Fruit fly (Drosophila melanogaster) whole organism, embryonic: ENCODE data around the gene CG18269.

Experiments used
- Asciz ChIP-seq: fragments of 200-800 bp; sonication (Bioruptor generic); optimal IDR thresholded peaks from 2 replicates; lab custom pipeline; 2017; ENCODE audit warnings: missing biosample characterization, mild to moderate bottlenecking, missing genetic modification characterization, missing genetic modification reagents
- CG11456 ChIP-seq: fragments of 200-800 bp; sonication (Bioruptor generic); IDR thresholded peaks from 3 replicates; pipeline ENCODE4 v1.3.6; 2022; ENCODE audit warnings: missing biosample characterization, missing genetic modification characterization
- CG11695 ChIP-seq: fragments of 200-800 bp; sonication (Bioruptor generic); IDR thresholded peaks from 3 replicates; pipeline ENCODE4 v1.3.6; 2022; ENCODE audit warnings: missing biosample characterization, missing genetic modification characterization
- CG12219 ChIP-seq: fragments of 200-800 bp; sonication (Bioruptor generic); optimal IDR thresholded peaks from 3 replicates; lab custom pipeline; 2018; ENCODE audit warnings: missing biosample characterization, mild to moderate bottlenecking, missing genetic modification characterization
- CG13287 ChIP-seq: fragments of 200-800 bp; sonication (Bioruptor generic); IDR thresholded peaks from 2 replicates; pipeline ENCODE4 v1.3.6; 2022; ENCODE audit warnings: missing biosample characterization, missing genetic modification characterization; ENCODE audit not compliant: partially characterized antibody
- CG14014 ChIP-seq: fragments of 200-800 bp; sonication (Bioruptor generic); IDR thresholded peaks from 2 replicates; pipeline ENCODE4 v1.3.6; 2022; ENCODE audit warnings: missing biosample characterization, missing genetic modification characterization
- CG2889 ChIP-seq: fragments of 200-800 bp; sonication (Bioruptor generic); IDR thresholded peaks from 3 replicates; pipeline ENCODE4 v1.3.6; 2022; ENCODE audit warnings: missing biosample characterization, missing genetic modification characterization
- CG32767 ChIP-seq: fragments of 200-800 bp; sonication (Bioruptor generic); IDR thresholded peaks from 2 replicates; pipeline ENCODE4 v1.3.6; 2022; ENCODE audit warnings: missing biosample characterization, missing genetic modification characterization
- CG34224 ChIP-seq: fragments of 200-800 bp; sonication (Bioruptor generic); IDR thresholded peaks from 3 replicates; pipeline ENCODE4 v1.3.6; 2022; ENCODE audit warnings: missing biosample characterization, missing genetic modification characterization; ENCODE audit not compliant: partially characterized antibody
- CG4820 ChIP-seq: fragments of 200-800 bp; sonication (Bioruptor generic); optimal IDR thresholded peaks from 3 replicates; lab custom pipeline; 2016; ENCODE audit warnings: missing biosample characterization, missing genetic modification characterization
- CG5180 ChIP-seq: fragments of 200-800 bp; sonication (Bioruptor generic); optimal IDR thresholded peaks from 3 replicates; lab custom pipeline; 2017; ENCODE audit warnings: missing biosample characterization, missing genetic modification characterization, mild to moderate bottlenecking, moderate library complexity, missing genetic modification reagents
- CG6254 ChIP-seq: fragments of 200-800 bp; sonication (Bioruptor generic); optimal IDR thresholded peaks from 3 replicates; lab custom pipeline; 2017; ENCODE audit warnings: mild to moderate bottlenecking, missing biosample characterization, missing genetic modification reagents, missing genetic modification characterization
- CG6813 ChIP-seq: fragments of 200-800 bp; sonication (Bioruptor generic); optimal IDR thresholded peaks from 2 replicates; lab custom pipeline; 2017; ENCODE audit warnings: missing biosample characterization, missing genetic modification characterization, mild to moderate bottlenecking, moderate library complexity, missing genetic modification reagents
- CG7963 ChIP-seq: fragments of 200-800 bp; sonication (Bioruptor generic); IDR thresholded peaks from 3 replicates; pipeline ENCODE4 v1.3.6; 2022; ENCODE audit warnings: missing biosample characterization, missing genetic modification characterization; ENCODE audit not compliant: partially characterized antibody
- CG8281 ChIP-seq: fragments of 200-800 bp; sonication (Bioruptor generic); optimal IDR thresholded peaks from 2 replicates; lab custom pipeline; 2018; ENCODE audit warnings: missing biosample characterization, mild to moderate bottlenecking, missing genetic modification characterization, moderate library complexity
- Dip3 ChIP-seq: fragments of 200-800 bp; sonication (Bioruptor generic); optimal IDR thresholded peaks from 3 replicates; lab custom pipeline; 2016; ENCODE audit warnings: missing biosample characterization, missing genetic modification characterization
- Dll ChIP-seq: fragments of 200-800 bp; sonication (Bioruptor generic); IDR thresholded peaks from 4 replicates; pipeline ENCODE4 v1.3.6; 2022; ENCODE audit warnings: missing biosample characterization, missing genetic modification characterization; ENCODE audit not compliant: partially characterized antibody
- Dref ChIP-seq: fragments of 200-800 bp; sonication (Bioruptor generic); IDR thresholded peaks from 2 replicates; pipeline ENCODE4 v1.3.6; 2022; ENCODE audit warnings: missing biosample characterization, missing genetic modification characterization
- E2f1 ChIP-seq: fragments of 200-800 bp; sonication (Bioruptor generic); IDR thresholded peaks from 2 replicates; pipeline ENCODE4 v1.3.6; 2022; ENCODE audit warnings: missing biosample characterization, missing genetic modification characterization
- MESR4 ChIP-seq: fragments of 200-800 bp; sonication (Bioruptor generic); optimal IDR thresholded peaks from 2 replicates; lab custom pipeline; 2018; ENCODE audit warnings: missing biosample characterization, mild to moderate bottlenecking, missing genetic modification characterization, moderate library complexity
- Med ChIP-seq: fragments of 200-800 bp; sonication (Bioruptor generic); peaks from one replicate; lab custom pipeline; 2016; ENCODE audit warnings: missing biosample characterization, missing genetic modification characterization, mild to moderate bottlenecking, inconsistent platforms, moderate library complexity
- Myb ChIP-seq: fragments of 200-800 bp; sonication (Bioruptor generic); optimal IDR thresholded peaks from 2 replicates; lab custom pipeline; 2016; ENCODE audit warnings: missing biosample characterization, missing genetic modification characterization
- Opbp ChIP-seq: fragments of 200-800 bp; sonication (Bioruptor generic); IDR thresholded peaks from 3 replicates; pipeline ENCODE4 v1.3.6; 2022; ENCODE audit warnings: missing biosample characterization, missing genetic modification characterization; ENCODE audit not compliant: partially characterized antibody
- Scr ChIP-seq: fragments of 200-800 bp; sonication (Bioruptor generic); IDR thresholded peaks from 2 replicates; pipeline ENCODE4 v1.3.6; 2022; ENCODE audit warnings: missing biosample characterization, missing genetic modification characterization; ENCODE audit not compliant: partially characterized antibody
- az2 ChIP-seq: fragments of 200-800 bp; sonication (Bioruptor generic); optimal IDR thresholded peaks from 3 replicates; lab custom pipeline; 2016; ENCODE audit warnings: missing biosample characterization, missing genetic modification characterization
- chinmo ChIP-seq: fragments of 200-800 bp; sonication (Bioruptor generic); IDR thresholded peaks from 4 replicates; pipeline ENCODE4 v1.3.6; 2022; ENCODE audit warnings: missing biosample characterization, missing genetic modification characterization; ENCODE audit not compliant: partially characterized antibody
- croc ChIP-seq: fragments of 200-800 bp; sonication (Bioruptor generic); conservative IDR thresholded peaks from 3 replicates; pipeline ENCODE4 v1.3.6; 2022; ENCODE audit warnings: missing biosample characterization, missing genetic modification characterization
- crp ChIP-seq, 2 experiments: fragments of 200-800 bp; sonication (Bioruptor generic); optimal IDR thresholded peaks; 2 replicates in 1 of 2; 3 replicates in 1 of 2; lab custom pipeline; 2017; ENCODE audit warnings: missing biosample characterization in 2 of 2, missing genetic modification characterization in 2 of 2, mild to moderate bottlenecking in 1 of 2, moderate library complexity in 1 of 2
- dati ChIP-seq: fragments of 200-800 bp; sonication (Bioruptor generic); IDR thresholded peaks from 2 replicates; pipeline ENCODE4 v1.3.6; 2022; ENCODE audit warnings: missing biosample characterization, missing genetic modification characterization
- eyg ChIP-seq: fragments of 200-800 bp; sonication (Bioruptor generic); optimal IDR thresholded peaks from 3 replicates; lab custom pipeline; 2016; ENCODE audit warnings: missing biosample characterization, missing genetic modification characterization
- gcm2 ChIP-seq: fragments of 200-800 bp; sonication (Bioruptor generic); optimal IDR thresholded peaks from 2 replicates; lab custom pipeline; 2016; ENCODE audit warnings: missing biosample characterization, missing genetic modification characterization
- hth ChIP-seq: fragments of >200 bp; optimal IDR thresholded peaks from 2 replicates; lab custom pipeline; 2017; ENCODE audit warnings: inconsistent platforms
- kni ChIP-seq: fragments of 200-800 bp; sonication (Bioruptor generic); optimal IDR thresholded peaks from 3 replicates; lab custom pipeline; 2017; ENCODE audit warnings: mild to moderate bottlenecking, missing biosample characterization, missing genetic modification reagents, missing genetic modification characterization
- pfk ChIP-seq: fragments of 200-800 bp; sonication (Bioruptor generic); optimal IDR thresholded peaks from 2 replicates; lab custom pipeline; 2018; ENCODE audit warnings: missing biosample characterization, mild to moderate bottlenecking, missing genetic modification characterization, moderate library complexity
- pros ChIP-seq: fragments of 200-800 bp; sonication (Bioruptor generic); optimal IDR thresholded peaks from 3 replicates; lab custom pipeline; 2019; ENCODE audit warnings: missing biosample characterization, mild to moderate bottlenecking, missing genetic modification characterization, moderate library complexity
- pzg ChIP-seq: fragments of 200-800 bp; sonication (Bioruptor generic); optimal IDR thresholded peaks from 3 replicates; lab custom pipeline; 2018; ENCODE audit warnings: missing biosample characterization, mild to moderate bottlenecking, missing genetic modification characterization, moderate library complexity
- sna ChIP-seq: fragments of 200-800 bp; sonication (Bioruptor generic); IDR thresholded peaks from 2 replicates; pipeline ENCODE4 v1.3.6; 2022; ENCODE audit warnings: missing biosample characterization, missing genetic modification characterization; ENCODE audit not compliant: partially characterized antibody
- tna ChIP-seq: fragments of 200-800 bp; sonication (Bioruptor generic); IDR thresholded peaks from 2 replicates; pipeline ENCODE4 v1.3.6; 2022; ENCODE audit warnings: missing biosample characterization, missing genetic modification characterization; ENCODE audit not compliant: partially characterized antibody
- tx ChIP-seq: fragments of 200-800 bp; sonication (Bioruptor generic); optimal IDR thresholded peaks from 2 replicates; lab custom pipeline; 2016; ENCODE audit warnings: missing biosample characterization, missing genetic modification characterization
- vfl ChIP-seq: fragments of 200-800 bp; sonication (Bioruptor generic); optimal IDR thresholded peaks from 2 replicates; lab custom pipeline; 2016; ENCODE audit warnings: missing biosample characterization, missing genetic modification characterization

Gene CG18269

DNA sequence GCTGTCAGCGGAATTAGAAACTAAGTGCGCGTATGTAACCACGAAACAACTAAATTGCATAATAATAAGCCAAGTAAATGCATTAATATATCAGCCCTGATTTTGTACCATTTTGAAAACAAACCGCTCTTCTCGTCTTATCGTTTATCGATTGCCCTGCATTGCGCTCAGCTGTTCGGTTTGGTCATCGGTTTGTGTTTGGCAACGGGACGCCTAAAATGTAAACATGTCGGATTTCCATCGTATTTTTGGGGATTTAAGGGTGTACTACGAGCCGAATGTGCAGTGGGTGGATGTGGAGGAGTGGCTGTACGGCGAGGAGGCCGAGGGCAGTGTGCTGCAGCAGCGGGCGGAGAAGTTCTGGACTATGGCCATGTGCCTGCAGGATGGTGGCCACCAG lies 25.9 kb upstream of the CG18269 start, which contains the start of gene Cap-D3 (continued):
- TF ChIP-seq MESR4 (GFP tag; lab: Kevin White, UChicago) (peak; percentile 27), dati (GFP tag; lab: Robert Waterston, UW) (no peak), sna (peak; percentile 55; the same call in 1 of the 2 replicates), gcm2 (GFP tag; lab: Kevin White, UChicago) (no peak), CG11456 (GFP tag; lab: Robert Waterston, UW) (no peak), croc (GFP tag; lab: Robert Waterston, UW) (no peak), CG11695 (GFP tag; lab: Robert Waterston, UW) (no peak), CG5180 (GFP tag; lab: Kevin White, UChicago) (no peak), az2 (GFP tag; lab: Kevin White, UChicago) (no peak), CG4820 (GFP tag; lab: Kevin White, UChicago) (no peak), Asciz (GFP tag; lab: Kevin White, UChicago) (no peak), Dll (GFP tag; lab: Robert Waterston, UW) (peak; percentile 45; the same call in 2 of the 4 replicates), Dref (GFP tag; lab: Robert Waterston, UW) (peak; percentile 71), pfk (no peak), eyg (GFP tag; lab: Kevin White, UChicago) (no peak), Scr (peak; percentile 49), Med (GFP tag; lab: Kevin White, UChicago) (peak; percentile 54), CG12219 (GFP tag; lab: Kevin White, UChicago) (no peak), hth (lab: Kevin White, UChicago) (no peak), tna (peak; percentile 74), CG14014 (no peak), CG34224 (GFP tag; lab: Robert Waterston, UW) (peak; percentile 77), CG6813 (GFP tag; lab: Kevin White, UChicago) (no peak), Myb (GFP tag; lab: Kevin White, UChicago) (peak; percentile 78), pros (GFP tag; lab: Kevin White, UChicago) (no peak), tx (GFP tag; lab: Kevin White, UChicago) (no peak), Opbp (peak; percentile 63; the same call in 2 of the 3 replicates), CG6254 (GFP tag; lab: Kevin White, UChicago) (no peak), CG7963 (GFP tag; lab: Robert Waterston, UW) (peak; percentile 62; the same call in 1 of the 3 replicates), E2f1 (GFP tag; lab: Robert Waterston, UW) (no peak), pzg (GFP tag; lab: Kevin White, UChicago) (peak; percentile 35), CG8281 (tag; lab: Kevin White, UChicago) (no peak), kni (GFP tag; lab: Kevin White, UChicago) (no peak), Dip3 (GFP tag; lab: Kevin White, UChicago) (no peak), vfl (GFP tag; lab: Kevin White, UChicago) (no peak), CG2889 (GFP tag; lab: Robert Waterston, UW) (no peak), crp (GFP tag; optimal IDR thresholded peaks at IDR 0.05; lab: Kevin White, UChicago) (peak in 1 of 2 experiments; percentile 88), chinmo (GFP tag; lab: Robert Waterston, UW) (peak; percentile 71; the same call in 1 of the 4 replicates), CG32767 (GFP tag; lab: Robert Waterston, UW) (no peak), CG13287 (GFP tag; lab: Robert Waterston, UW) (peak; percentile 69)
